Worm (Caenorhabditis elegans) whole organism, early embryonic: ENCODE results near the gene cyy-1.

Experiments used
- B0310.2 ChIP-seq: sonication (generic microtip); optimal IDR thresholded peaks from 2 replicates; lab custom pipeline; 2016; ENCODE audit warnings: mild to moderate bottlenecking, missing genetic modification characterization, missing compliant biosample characterization
- F13C5.2 ChIP-seq: sonication (generic microtip); optimal IDR thresholded peaks from 2 replicates; lab custom pipeline; 2017; ENCODE audit warnings: mild to moderate bottlenecking, missing genetic modification characterization, inconsistent platforms, missing compliant biosample characterization
- ama-1 ChIP-seq: fragments of 150-350 bp; optimal IDR thresholded peaks from 2 replicates; lab custom pipeline; 2014
- ceh-13 ChIP-seq: fragments of 200-800 bp; sonication (Bioruptor generic); optimal IDR thresholded peaks from 2 replicates; lab custom pipeline; 2018; ENCODE audit warnings: mild to moderate bottlenecking, missing genetic modification characterization, missing compliant biosample characterization
- ceh-36 ChIP-seq: sonication (generic microtip); optimal IDR thresholded peaks from 2 replicates; lab custom pipeline; 2016; ENCODE audit warnings: missing genetic modification characterization, inconsistent platforms, missing compliant biosample characterization
- ets-7 ChIP-seq: sonication (generic microtip); optimal IDR thresholded peaks from 2 replicates; lab custom pipeline; 2016; ENCODE audit warnings: missing genotype, missing genetic modification characterization, missing compliant biosample characterization
- flt-1 ChIP-seq: fragments of 200-800 bp; sonication (Bioruptor generic); IDR thresholded peaks from 2 replicates; pipeline ENCODE4 v1.3.6; 2022; ENCODE audit warnings: missing genetic modification characterization, missing compliant biosample characterization
- hmbx-1 ChIP-seq: sonication (generic microtip); optimal IDR thresholded peaks from 2 replicates; lab custom pipeline; 2016; ENCODE audit warnings: mild to moderate bottlenecking, missing genetic modification characterization, missing compliant biosample characterization
- hmg-4 ChIP-seq: fragments of 200-800 bp; sonication (Bioruptor generic); optimal IDR thresholded peaks from 2 replicates; lab custom pipeline; 2018; ENCODE audit warnings: mild to moderate bottlenecking, missing genetic modification characterization, missing compliant biosample characterization
- hnd-1 ChIP-seq: sonication (generic microtip); optimal IDR thresholded peaks from 2 replicates; lab custom pipeline; 2016; ENCODE audit warnings: missing genetic modification characterization, missing compliant biosample characterization
- pes-1 ChIP-seq: fragments of 200-800 bp; sonication (Bioruptor generic); IDR thresholded peaks from 2 replicates; pipeline ENCODE4 v1.3.6; 2022; ENCODE audit warnings: missing genetic modification reagents, missing genetic modification characterization, missing compliant biosample characterization
- scrt-1 ChIP-seq: fragments of 200-800 bp; sonication (Bioruptor generic); IDR thresholded peaks from 2 replicates; pipeline ENCODE4 v1.3.6; 2022; ENCODE audit warnings: missing genetic modification characterization, missing compliant biosample characterization
- tbx-11 ChIP-seq: fragments of 200-800 bp; sonication (Bioruptor generic); IDR thresholded peaks from 2 replicates; pipeline ENCODE4 v1.3.6; 2022; ENCODE audit warnings: missing genetic modification characterization, missing compliant biosample characterization

DNA sequence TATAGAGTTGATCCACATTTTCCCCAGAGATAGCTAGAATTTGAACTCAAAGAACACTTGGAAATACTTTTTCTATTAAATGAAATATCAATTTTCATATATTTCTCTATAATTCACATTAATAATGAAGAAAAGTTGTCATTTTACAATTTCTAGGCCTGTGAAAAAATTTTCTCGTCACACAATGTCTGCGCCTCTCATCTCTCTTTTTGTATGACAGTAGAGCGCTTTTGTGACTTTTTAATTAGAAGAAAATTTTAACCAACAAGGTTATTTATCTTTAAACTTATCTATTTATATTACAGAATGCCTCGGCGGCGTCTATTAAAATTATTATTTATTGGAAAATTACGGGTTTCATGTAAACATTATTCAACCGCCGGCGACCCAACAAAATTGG is 23.4 kb downstream of the cyy-1 start, which contains the start of gene ZK1236.1:
- TF ChIP-seq ets-7 (tag; lab: Kevin White, UChicago) (no peak), ceh-13 (GFP tag; lab: Kevin White, UChicago) (no peak), scrt-1 (GFP tag; lab: Robert Waterston, UW) (no peak), ceh-36 (tag; lab: Kevin White, UChicago) (no peak), hmbx-1 (tag; lab: Kevin White, UChicago) (no peak), hmg-4 (no peak), ama-1 (lab: Kevin White, UChicago) (no peak), pes-1 (GFP tag; lab: Robert Waterston, UW) (no peak), B0310.2 (no peak), flt-1 (GFP tag; lab: Robert Waterston, UW) (no peak), F13C5.2 (tag; lab: Kevin White, UChicago) (no peak), hnd-1 (no peak), tbx-11 (GFP tag; lab: Robert Waterston, UW) (no peak)
